Worm (Caenorhabditis elegans) whole organism, L4/young adult: ENCODE results near the gene T05C12.4.

Experiments used
- W03F9.2 ChIP-seq: fragments of 150-350 bp; optimal IDR thresholded peaks from 2 replicates; lab custom pipeline; 2014; ENCODE audit warnings: missing biosample characterization, missing genetic modification characterization
- dao-5 ChIP-seq: sonication (generic microtip); optimal IDR thresholded peaks from 2 replicates; lab custom pipeline; 2016; ENCODE audit warnings: missing genotype, missing genetic modification characterization, moderate library complexity, missing compliant biosample characterization
- him-1 ChIP-seq: sonication (generic microtip); optimal IDR thresholded peaks from 2 replicates; lab custom pipeline; 2016; ENCODE audit warnings: missing genotype, missing genetic modification reagents, missing genetic modification characterization, missing compliant biosample characterization

Gene T05C12.4

ce11 chrII:8205612-8206011 lies 25.4 kb upstream of the T05C12.4 start:
- TF ChIP-seq him-1 (tag; lab: Kevin White, UChicago) (no peak), dao-5 (no peak), W03F9.2 (tag; lab: Kevin White, UChicago) (no peak)

- TF ChIP-seq dao-5 = no peak
- TF ChIP-seq him-1 (tag; lab: Kevin White, UChicago) = no peak
- TF ChIP-seq W03F9.2 (tag; lab: Kevin White, UChicago) = no peak
These were observed 23.9 kb upstream of the T05C12.4 start, which contains the start of gene col-76 for ce11 chrII:8204039-8204438. Gene col-76 (plus strand): TSS chrII:8204339.

ce11 chrII:8199803-8200202 lies 19.6 kb upstream of the T05C12.4 start:
- TF ChIP-seq him-1 (tag; lab: Kevin White, UChicago) (no peak), W03F9.2 (tag; lab: Kevin White, UChicago) (no peak), dao-5 (no peak)

- TF ChIP-seq dao-5 (no peak), him-1 (tag; lab: Kevin White, UChicago) (no peak), W03F9.2 (tag; lab: Kevin White, UChicago) (no peak)
These were observed 18.3 kb upstream of the T05C12.4 start, which contains the start of gene qua-1 for ce11 chrII:8198503-8198902. Gene qua-1 (plus strand): TSS chrII:8198803.

- TF ChIP-seq W03F9.2 (tag; lab: Kevin White, UChicago) (no peak), dao-5 (no peak), him-1 (tag; lab: Kevin White, UChicago) (no peak)
These were observed 13.7 kb upstream of the T05C12.4 start for ce11 chrII:8193922-8194321.

- TF ChIP-seq him-1 (tag; lab: Kevin White, UChicago) (no peak), dao-5 (no peak), W03F9.2 (tag; lab: Kevin White, UChicago) (no peak)
These were observed 12.9 kb upstream of the T05C12.4 start, which contains the start of gene T05C12.9 for ce11 chrII:8193126-8193525. Gene T05C12.9 (minus strand): TSS chrII:8193226.

- TF ChIP-seq W03F9.2 (tag; lab: Kevin White, UChicago) (no peak), dao-5 (no peak), him-1 (tag; lab: Kevin White, UChicago) (no peak)
These were observed 10.3 kb upstream of the T05C12.4 start, which contains the start of gene T05C12.8 for ce11 chrII:8190455-8190854. Gene T05C12.8 (minus strand): TSS chrII:8190555.

- TF ChIP-seq him-1 (tag; lab: Kevin White, UChicago) (no peak), W03F9.2 (tag; lab: Kevin White, UChicago) (no peak), dao-5 (no peak)
These were observed 7.3 kb upstream of the T05C12.4 start for ce11 chrII:8187516-8187915.

ce11 chrII:8185016-8185493 lies 4.9 kb upstream of the T05C12.4 start, which contains the start of the genes mig-5 and cct-1:
Gene mig-5 (minus strand): TSS chrII:8185023.
Gene cct-1 (plus strand): TSS chrII:8185443.
- TF ChIP-seq dao-5 (no peak), him-1 (tag; lab: Kevin White, UChicago) (peak; percentile 84), W03F9.2 (tag; lab: Kevin White, UChicago) (peak; percentile 96)

ce11 chrII:8181437-8181836 lies 1.3 kb upstream of the T05C12.4 start, which contains the start of gene dylt-3:
Gene dylt-3 (plus strand): TSS chrII:8181737.
- TF ChIP-seq him-1 (tag; lab: Kevin White, UChicago) (no peak), W03F9.2 (tag; lab: Kevin White, UChicago) (no peak), dao-5 (no peak)

- TF ChIP-seq dao-5 (no peak), W03F9.2 (tag; lab: Kevin White, UChicago) (no peak), him-1 (tag; lab: Kevin White, UChicago) (no peak)
These were observed 1.6 kb downstream of the T05C12.4 start for ce11 chrII:8178614-8179013.

ce11 chrII:8177095-8177494 lies 3.1 kb downstream of the T05C12.4 start, which contains the start of gene acr-14:
Gene acr-14 (minus strand): TSS chrII:8177195.
- TF ChIP-seq him-1 (tag; lab: Kevin White, UChicago) (no peak), W03F9.2 (tag; lab: Kevin White, UChicago) (no peak), dao-5 (no peak)

- TF ChIP-seq W03F9.2 (tag; lab: Kevin White, UChicago) (no peak), him-1 (tag; lab: Kevin White, UChicago) (no peak), dao-5 (no peak)
These were observed 6.0 kb downstream of the T05C12.4 start for ce11 chrII:8174148-8174547.

ce11 chrII:8173449-8173848 lies 6.7 kb downstream of the T05C12.4 start, which contains the start of the genes decr-1.3 and T05C12.1:
Gene decr-1.3 (minus strand): TSS chrII:8173549.
Gene T05C12.1 (plus strand): TSS chrII:8173680.
- TF ChIP-seq dao-5 = no peak
- no peak for TF ChIP-seq W03F9.2 (tag; lab: Kevin White, UChicago)
- no peak for TF ChIP-seq him-1 (tag; lab: Kevin White, UChicago)

ce11 chrII:8170374-8170773 lies 9.8 kb downstream of the T05C12.4 start, which contains the start of gene T05C12.11:
Gene T05C12.11 (minus strand): TSS chrII:8170474.
- TF ChIP-seq dao-5 (no peak), W03F9.2 (tag; lab: Kevin White, UChicago) (no peak), him-1 (tag; lab: Kevin White, UChicago) (no peak)
